Worm (Caenorhabditis elegans) whole organism, L4 larva: ENCODE measurements around the gene alh-11.

ENCODE experiments used
- Y75B8A.6 ChIP-seq: fragments of 200-800 bp; sonication (Bioruptor generic); IDR thresholded peaks from 2 replicates; pipeline ENCODE4 v1.3.6; 2022; ENCODE audit warnings: missing genetic modification reagents, missing genetic modification characterization, missing compliant biosample characterization
- aha-1 ChIP-seq: fragments of 150-350 bp; peaks from one replicate; lab custom pipeline; 2014; ENCODE audit warnings: missing biosample characterization, missing genetic modification characterization
- ama-1 ChIP-seq: fragments of 150-350 bp; optimal IDR thresholded peaks from 2 replicates; lab custom pipeline; 2014; ENCODE audit warnings: inconsistent platforms, mixed read lengths
- dmd-8 ChIP-seq: fragments of 200-800 bp; sonication (Bioruptor generic); IDR thresholded peaks from 2 replicates; pipeline ENCODE4 v1.3.6; 2022; ENCODE audit warnings: missing genetic modification characterization, missing compliant biosample characterization
- egl-27 ChIP-seq: sonication (generic microtip); optimal IDR thresholded peaks from 3 replicates; lab custom pipeline; 2017; ENCODE audit warnings: missing biosample characterization, missing genetic modification reagents, missing genetic modification characterization
- gei-8 ChIP-seq: fragments of 200-800 bp; sonication (Bioruptor generic); optimal IDR thresholded peaks from 2 replicates; lab custom pipeline; 2018; ENCODE audit warnings: mild to moderate bottlenecking, missing genetic modification characterization, missing compliant biosample characterization
- hif-1 ChIP-seq, 2 experiments: sonication (generic microtip); optimal IDR thresholded peaks; 2 replicates each; lab custom pipeline; 2016 to 2017; ENCODE audit warnings: missing compliant biosample characterization in 2 of 2, missing genetic modification characterization in 2 of 2, missing genetic modification reagents in 2 of 2, missing genotype in 2 of 2, mild to moderate bottlenecking in 1 of 2
- mdl-1 ChIP-seq, 2 experiments: fragments of 150-350 bp in 1 of 2; sonication (generic microtip) in 1 of 2; optimal IDR thresholded peaks; 2 replicates each; lab custom pipeline; 2014 to 2017; ENCODE audit warnings: missing biosample characterization in 2 of 2, missing genetic modification characterization in 2 of 2
- mxl-2 ChIP-seq: fragments of 200-800 bp; sonication (Bioruptor generic); conservative IDR thresholded peaks from 2 replicates; pipeline ENCODE4 v1.3.6; 2022; ENCODE audit warnings: missing genetic modification reagents, missing genetic modification characterization, missing compliant biosample characterization
- nhr-237 ChIP-seq: sonication (generic microtip); optimal IDR thresholded peaks from 2 replicates; lab custom pipeline; 2017; ENCODE audit warnings: missing biosample characterization, missing genetic modification characterization
- nhr-6 ChIP-seq: fragments of 150-350 bp; optimal IDR thresholded peaks from 2 replicates; lab custom pipeline; 2014; ENCODE audit warnings: missing biosample characterization, missing genetic modification characterization
- skn-1 ChIP-seq: fragments of 150-350 bp; optimal IDR thresholded peaks from 2 replicates; lab custom pipeline; 2014; ENCODE audit warnings: missing biosample characterization, missing genetic modification characterization
- snpc-4 ChIP-seq: fragments of 150-350 bp; optimal IDR thresholded peaks from 2 replicates; lab custom pipeline; 2014; ENCODE audit warnings: missing biosample characterization, missing genetic modification characterization

DNA sequence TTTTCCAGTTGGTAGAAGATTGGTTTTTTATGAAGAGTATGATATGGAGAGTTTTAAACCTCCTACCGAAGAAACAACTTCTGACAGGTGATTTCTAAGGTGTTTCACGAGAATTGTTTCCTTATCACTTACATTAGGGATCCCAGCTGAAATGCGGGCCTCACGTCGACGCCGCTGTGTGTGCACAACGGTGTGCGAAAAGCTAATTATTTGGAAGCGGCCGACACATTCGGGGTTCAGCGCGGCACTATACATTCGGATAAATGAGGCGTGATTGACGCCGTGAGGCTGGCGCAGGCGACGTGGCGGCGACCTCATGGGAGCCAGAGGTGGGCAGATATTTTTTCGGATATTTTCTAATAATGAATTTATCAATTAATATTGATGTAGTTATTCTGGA lies 40.6 kb upstream of the alh-11 start:
- TF ChIP-seq hif-1 (tag; optimal IDR thresholded peaks at IDR 0.05; lab: Kevin White, UChicago) (no peak), egl-27 (no peak), snpc-4 (no peak), nhr-6 (tag; lab: Kevin White, UChicago) (no peak), nhr-237 (tag; lab: Kevin White, UChicago) (no peak), ama-1 (lab: Kevin White, UChicago) (no peak), aha-1 (tag; lab: Kevin White, UChicago) (no peak), mxl-2 (GFP tag; lab: Robert Waterston, UW) (no peak), skn-1 (tag; lab: Kevin White, UChicago) (no peak), mdl-1 (tag; optimal IDR thresholded peaks at IDR 0.05; lab: Kevin White, UChicago) (no peak), gei-8 (GFP tag; lab: Kevin White, UChicago) (no peak), dmd-8 (no peak), Y75B8A.6 (no peak)
